Fruit fly (Drosophila melanogaster): ENCODE results near the gene ear.

The ear gene

DNA sequence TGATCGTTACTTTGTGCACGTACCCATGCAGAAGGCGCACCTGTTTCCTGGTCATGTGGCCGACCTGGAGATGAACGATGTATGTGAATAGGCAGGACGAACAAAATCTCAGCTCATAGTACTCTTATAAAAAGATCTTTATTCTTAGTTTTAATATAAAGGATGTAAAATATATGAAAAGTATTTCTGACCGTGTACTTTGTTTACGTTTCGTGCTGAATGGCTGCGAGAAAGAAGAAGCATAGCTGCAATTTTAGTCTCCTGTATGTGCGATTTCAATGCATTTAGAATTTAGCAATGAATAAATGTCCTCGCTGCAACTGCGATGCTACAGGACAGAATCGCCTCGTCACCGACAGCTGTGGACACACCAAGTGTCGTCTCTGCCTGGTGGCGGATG is 27.3 kb downstream of the ear start, which contains the start of the genes CG42726 and CG42727 (continued):
- TF ChIP-seq zfh1 (GFP tag; IDR thresholded peaks at IDR 0.05): no peak
- no peak for TF ChIP-seq fd64A (GFP tag; optimal IDR thresholded peaks at IDR 0.05)
- no peak for TF ChIP-seq CG2199 (GFP tag; IDR thresholded peaks at IDR 0.05)
- peak; percentile 17 for TF ChIP-seq CG18619 (GFP tag; optimal IDR thresholded peaks at IDR 0.05)
- no peak for TF ChIP-seq NFAT (GFP tag; IDR thresholded peaks at IDR 0.05)
- no peak for TF ChIP-seq wor (GFP tag; IDR thresholded peaks at IDR 0.05)
- TF ChIP-seq CG32532 (GFP tag; IDR thresholded peaks at IDR 0.05): peak; percentile 16; the same call in 1 of the 2 replicates
- no peak for TF ChIP-seq HLHmδ (GFP tag; optimal IDR thresholded peaks at IDR 0.05)
- TF ChIP-seq Deaf1 (tag; optimal IDR thresholded peaks at IDR 0.05): no peak
- TF ChIP-seq CG13296 (GFP tag; optimal IDR thresholded peaks at IDR 0.05): no peak
- peak; percentile 50; the same call in 1 of the 2 replicates for TF ChIP-seq Rfx (GFP tag; IDR thresholded peaks at IDR 0.05)
- no peak for TF ChIP-seq hb (GFP tag; IDR thresholded peaks at IDR 0.05; ENCODE audit: partially characterized antibody)
- TF ChIP-seq CG18764 (GFP tag; optimal IDR thresholded peaks at IDR 0.05): no peak
- TF ChIP-seq CG5245 (GFP tag; optimal IDR thresholded peaks at IDR 0.05): no peak
- TF ChIP-seq CG12659 (GFP tag; optimal IDR thresholded peaks at IDR 0.05): peak; percentile 30
- TF ChIP-seq ato (GFP tag; IDR thresholded peaks at IDR 0.05; ENCODE audit: partially characterized antibody): no peak
- peak; percentile 14 for TF ChIP-seq BEAF-32 (GFP tag; optimal IDR thresholded peaks at IDR 0.05)
- no peak for TF ChIP-seq CG8281 (tag; optimal IDR thresholded peaks at IDR 0.05)
- TF ChIP-seq CG31224 (GFP tag; IDR thresholded peaks at IDR 0.05): no peak
- 0 out of 2 replicates have a peak, but pooled peaks have one; percentile 34 for TF ChIP-seq vvl (GFP tag; IDR thresholded peaks at IDR 0.05)
- no peak for TF ChIP-seq B-H1 (GFP tag; IDR thresholded peaks at IDR 0.05)
- TF ChIP-seq Dref (GFP tag; IDR thresholded peaks at IDR 0.05): peak; percentile 41; the same call in 1 of the 2 replicates
- peak; percentile 38; the same call in 1 of the 2 replicates for TF ChIP-seq CG6689 (GFP tag; IDR thresholded peaks at IDR 0.05)
- TF ChIP-seq seq (GFP tag; IDR thresholded peaks at IDR 0.05): no peak
- TF ChIP-seq hth (optimal IDR thresholded peaks at IDR 0.05): no peak
- TF ChIP-seq CG31388 (GFP tag; optimal IDR thresholded peaks at IDR 0.05): no peak
- TF ChIP-seq CG4328 (GFP tag; optimal IDR thresholded peaks at IDR 0.05): no peak
- TF ChIP-seq ash1 (GFP tag; optimal IDR thresholded peaks at IDR 0.05): no peak
- TF ChIP-seq bcd (GFP tag; optimal IDR thresholded peaks at IDR 0.05): no peak
- no peak for TF ChIP-seq D19B (GFP tag; optimal IDR thresholded peaks at IDR 0.05)
- no peak for TF ChIP-seq luna (GFP tag; optimal IDR thresholded peaks at IDR 0.05)
- TF ChIP-seq ATbp (GFP tag; optimal IDR thresholded peaks at IDR 0.05): no peak
- TF ChIP-seq CG9215 (GFP tag; IDR thresholded peaks at IDR 0.05): no peak
- TF ChIP-seq slou (GFP tag; optimal IDR thresholded peaks at IDR 0.05): no peak
- no peak for TF ChIP-seq tx (GFP tag; optimal IDR thresholded peaks at IDR 0.05)
- no peak for TF ChIP-seq jumu (GFP tag; optimal IDR thresholded peaks at IDR 0.05)
- no peak for TF ChIP-seq pfk (GFP tag; optimal IDR thresholded peaks at IDR 0.05)
- no peak for TF ChIP-seq CG4282 (GFP tag; optimal IDR thresholded peaks at IDR 0.05)
- TF ChIP-seq Sry-δ (GFP tag; optimal IDR thresholded peaks at IDR 0.05): no peak
- TF ChIP-seq CG13624 (GFP tag; optimal IDR thresholded peaks at IDR 0.05): no peak
- TF ChIP-seq eyg (GFP tag; optimal IDR thresholded peaks at IDR 0.05): no peak
- TF ChIP-seq sd (tag; optimal IDR thresholded peaks at IDR 0.05): peak; percentile 42
- no peak for TF ChIP-seq CG16815 (GFP tag; optimal IDR thresholded peaks at IDR 0.05)
- no peak for TF ChIP-seq CG11247 (GFP tag; IDR thresholded peaks at IDR 0.05)
- TF ChIP-seq ewg (GFP tag; optimal IDR thresholded peaks at IDR 0.05): no peak
- no peak for TF ChIP-seq kay (GFP tag; optimal IDR thresholded peaks at IDR 0.05)
- no peak for TF ChIP-seq abd-A (tag; optimal IDR thresholded peaks at IDR 0.05)
- no peak for TF ChIP-seq tap (tag; optimal IDR thresholded peaks at IDR 0.05)
- no peak for TF ChIP-seq CG3163 (GFP tag; optimal IDR thresholded peaks at IDR 0.05)
- no peak for TF ChIP-seq CG10431 (GFP tag; optimal IDR thresholded peaks at IDR 0.05)
- no peak for TF ChIP-seq fd102C (GFP tag; optimal IDR thresholded peaks at IDR 0.05)
- TF ChIP-seq CG10267 (tag; optimal IDR thresholded peaks at IDR 0.05): no peak
